Fruit fly (Drosophila melanogaster) S2 (cell line): ENCODE results near the gene Rac1.

ENCODE experiments used
- CG8478 ChIP-seq: fragments of >200 bp; optimal IDR thresholded peaks from 2 replicates; lab custom pipeline; 2018
- CTCF ChIP-seq, 2 experiments: fragments of >200 bp; optimal IDR thresholded peaks; 2 replicates each; lab custom pipeline; 2018

The Rac1 gene

DNA sequence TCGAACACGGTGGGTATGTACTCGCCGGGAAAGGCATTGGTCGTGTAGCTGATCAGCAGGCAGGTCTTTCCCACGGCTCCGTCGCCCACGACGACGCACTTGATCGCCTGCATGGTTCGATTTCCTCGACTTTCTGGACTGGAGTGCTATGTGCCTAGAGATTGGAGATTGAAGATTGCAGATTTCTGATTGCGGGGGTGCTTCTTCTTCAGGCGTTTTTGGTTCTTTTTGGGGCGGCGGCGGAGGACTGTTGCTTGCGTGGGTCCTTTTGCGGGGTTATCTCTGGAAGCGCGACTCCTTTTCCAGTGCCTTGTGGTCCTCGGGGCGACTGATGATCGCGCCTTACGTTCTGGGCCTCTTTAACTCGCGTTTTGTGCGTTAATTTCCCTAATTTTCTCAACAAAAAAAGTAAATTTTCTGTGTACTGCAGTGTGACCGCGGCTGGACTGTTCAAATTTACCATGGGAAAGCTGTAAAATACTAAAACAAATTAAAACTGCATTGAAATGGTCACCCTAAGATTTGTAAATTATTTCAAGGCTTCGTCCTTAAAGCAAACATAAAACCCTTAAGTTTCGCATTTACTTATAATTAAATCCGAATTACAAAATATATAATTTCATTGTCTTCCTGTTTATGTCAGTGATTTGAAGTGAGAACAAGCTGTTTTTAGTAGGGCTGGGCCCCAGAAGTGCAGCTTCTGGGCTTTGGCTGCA, at the start of gene Rac1, which contains the start of gene Acat2:
Gene Rac1 (minus strand): TSS at position 450 of the 716 bp plus-strand sequence.
Gene Acat2 (plus strand): TSS at position 711 of the 716 bp plus-strand sequence.
- TF ChIP-seq CG8478 (lab: Kevin White, UChicago), result no peak
- no peak for TF ChIP-seq CTCF (optimal IDR thresholded peaks at IDR 0.05; lab: Kevin White, UChicago)

DNA sequence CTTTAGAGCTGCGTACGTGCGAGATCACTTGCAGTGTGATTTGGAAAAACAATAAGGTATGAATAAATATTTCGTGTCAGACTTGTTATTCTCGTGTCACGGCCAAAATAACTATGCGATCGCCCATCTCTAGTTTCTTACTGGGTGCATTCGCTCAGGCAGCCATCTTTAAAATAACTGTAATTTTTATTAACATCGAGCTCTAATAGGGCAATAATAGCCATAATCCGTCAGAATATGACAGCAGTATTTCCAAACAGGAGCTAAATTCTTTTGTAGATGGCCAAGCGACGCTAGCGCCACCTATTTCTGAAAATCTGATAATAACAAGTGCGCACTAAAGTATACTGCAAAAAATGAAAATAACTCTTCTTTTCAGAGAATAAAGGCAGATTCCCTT, 49.6 kb upstream of the Rac1 start:
- TF ChIP-seq CTCF (optimal IDR thresholded peaks at IDR 0.05; lab: Kevin White, UChicago) (peak; percentile 90 to 93), CG8478 (lab: Kevin White, UChicago) (no peak)

DNA sequence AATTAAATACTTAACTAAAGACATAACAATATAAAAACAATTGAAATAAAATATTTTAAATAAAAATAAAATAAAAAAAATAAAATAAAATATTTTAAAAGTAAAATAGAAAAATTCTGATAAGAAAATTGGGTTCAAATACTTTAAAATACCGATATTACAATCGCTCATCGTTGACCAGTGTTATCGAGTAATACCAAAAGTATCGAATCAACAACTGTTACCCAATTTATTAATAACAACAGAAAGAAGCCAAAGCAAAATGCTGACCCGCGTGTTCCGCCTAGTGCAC, 48.4 kb upstream of the Rac1 start, which contains the start of gene CG9166:
Gene CG9166 (plus strand): TSS at position 193 of the 292 bp plus-strand sequence.
- TF ChIP-seq CTCF (optimal IDR thresholded peaks at IDR 0.05; lab: Kevin White, UChicago) (no peak), CG8478 (lab: Kevin White, UChicago) (no peak)

DNA sequence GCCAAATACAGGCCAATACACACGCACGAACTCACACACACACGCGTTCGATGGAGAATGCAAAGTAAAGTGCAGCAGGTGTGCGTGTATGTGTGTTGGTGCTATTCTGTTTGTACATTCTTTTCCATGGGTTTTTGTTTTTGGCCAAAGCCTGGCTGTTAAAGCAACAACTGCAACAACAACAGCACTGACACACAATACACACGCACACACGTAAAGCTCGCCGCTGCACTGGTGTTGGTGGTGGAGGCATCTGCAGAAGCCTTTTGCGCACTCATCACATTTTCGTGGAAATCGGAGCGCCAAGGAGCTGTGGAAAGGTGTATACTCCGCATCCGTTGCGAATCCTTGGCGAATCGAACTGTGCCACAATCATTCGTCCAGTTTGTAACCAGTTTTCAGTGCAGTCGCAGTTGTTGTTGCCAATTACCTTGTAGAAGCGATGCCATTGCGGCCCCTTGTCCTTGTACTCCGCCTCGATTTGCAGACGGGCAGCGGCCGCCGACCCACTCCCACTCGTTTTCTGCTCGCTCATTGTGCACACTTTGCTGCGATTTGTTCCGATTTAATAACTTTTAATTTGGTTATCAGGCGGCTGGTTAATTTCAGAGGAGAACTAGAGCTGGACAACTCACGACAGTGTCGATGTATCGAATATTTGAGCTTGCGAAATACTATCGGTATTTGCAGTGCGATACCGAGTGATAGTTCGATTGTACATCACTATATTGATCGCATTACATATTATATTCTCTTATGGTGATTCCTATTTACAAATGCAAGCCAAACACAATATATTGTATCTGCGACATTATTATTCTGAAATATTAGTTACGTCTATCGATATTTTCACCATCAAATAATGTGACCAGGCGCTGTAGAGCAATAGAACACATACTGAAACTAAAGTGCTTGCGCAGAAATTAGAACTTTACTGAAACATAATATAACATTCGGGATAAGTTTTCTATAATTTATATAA, 47.8 kb upstream of the Rac1 start:
- peak in 1 of 2 experiments; percentile 18 for TF ChIP-seq CTCF (optimal IDR thresholded peaks at IDR 0.05; lab: Kevin White, UChicago)
- no peak for TF ChIP-seq CG8478 (lab: Kevin White, UChicago)

DNA sequence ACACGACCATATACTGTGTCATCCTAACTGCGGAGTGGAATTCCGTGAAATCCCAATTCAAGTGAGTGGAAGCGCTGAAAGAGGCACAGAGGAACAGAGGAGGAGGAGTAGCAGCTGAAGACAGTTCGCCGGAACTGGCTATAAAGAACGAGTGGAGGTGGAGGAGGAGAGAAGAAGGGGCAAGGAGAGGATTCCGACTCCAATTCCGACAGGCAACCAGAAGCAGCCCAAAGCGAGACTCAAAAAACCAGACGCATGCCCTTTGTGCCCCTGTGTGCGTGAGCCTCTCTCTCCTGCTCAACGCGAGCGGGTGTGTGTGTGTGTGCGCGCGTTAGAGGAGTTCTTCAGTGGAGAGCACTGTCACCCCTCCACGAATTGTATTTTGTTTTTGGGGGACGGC, 46.9 kb upstream of the Rac1 start:
- no peak for TF ChIP-seq CG8478 (lab: Kevin White, UChicago)

DNA sequence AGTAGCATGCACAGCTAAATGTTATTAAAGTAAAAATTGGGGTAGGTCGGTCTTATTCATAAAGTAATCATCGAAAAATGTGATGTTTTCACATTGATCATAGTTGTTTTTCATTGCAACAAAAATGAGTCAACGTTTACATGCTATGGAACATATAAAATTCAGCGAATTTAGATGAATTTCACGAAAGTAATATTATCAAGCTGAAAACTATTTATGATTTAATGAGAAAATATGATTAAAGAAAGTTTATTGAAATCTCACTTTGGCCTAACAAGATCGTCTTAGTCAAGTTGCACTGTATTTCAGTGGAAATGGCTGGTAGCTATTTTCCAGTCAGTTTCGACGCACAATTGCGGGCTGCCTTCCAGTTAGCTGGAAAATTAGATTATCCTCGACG, 46.5 kb upstream of the Rac1 start:
- no peak for TF ChIP-seq CTCF (optimal IDR thresholded peaks at IDR 0.05; lab: Kevin White, UChicago)
- TF ChIP-seq CG8478 (lab: Kevin White, UChicago), result no peak

DNA sequence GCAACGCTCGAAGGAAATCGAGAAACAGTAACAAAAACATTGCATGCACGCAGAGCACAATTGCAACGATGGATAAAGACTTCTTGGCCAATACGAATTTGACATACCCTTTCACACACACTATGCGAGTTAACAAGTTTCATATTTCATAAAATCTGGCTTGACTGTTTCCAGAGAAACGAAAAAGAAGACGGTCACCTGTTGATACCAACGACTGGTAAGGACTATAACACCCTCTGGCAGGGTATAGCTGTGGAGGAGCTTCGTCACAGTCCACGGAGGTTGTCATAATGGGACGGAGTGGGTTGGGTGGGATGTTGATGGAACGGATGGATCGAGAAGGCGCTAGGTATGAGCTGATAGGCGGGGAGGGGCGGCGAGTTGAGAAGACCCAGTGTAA, 45.8 kb upstream of the Rac1 start:
- TF ChIP-seq CG8478 (lab: Kevin White, UChicago), result no peak
- TF ChIP-seq CTCF (optimal IDR thresholded peaks at IDR 0.05; lab: Kevin White, UChicago), result no peak

DNA sequence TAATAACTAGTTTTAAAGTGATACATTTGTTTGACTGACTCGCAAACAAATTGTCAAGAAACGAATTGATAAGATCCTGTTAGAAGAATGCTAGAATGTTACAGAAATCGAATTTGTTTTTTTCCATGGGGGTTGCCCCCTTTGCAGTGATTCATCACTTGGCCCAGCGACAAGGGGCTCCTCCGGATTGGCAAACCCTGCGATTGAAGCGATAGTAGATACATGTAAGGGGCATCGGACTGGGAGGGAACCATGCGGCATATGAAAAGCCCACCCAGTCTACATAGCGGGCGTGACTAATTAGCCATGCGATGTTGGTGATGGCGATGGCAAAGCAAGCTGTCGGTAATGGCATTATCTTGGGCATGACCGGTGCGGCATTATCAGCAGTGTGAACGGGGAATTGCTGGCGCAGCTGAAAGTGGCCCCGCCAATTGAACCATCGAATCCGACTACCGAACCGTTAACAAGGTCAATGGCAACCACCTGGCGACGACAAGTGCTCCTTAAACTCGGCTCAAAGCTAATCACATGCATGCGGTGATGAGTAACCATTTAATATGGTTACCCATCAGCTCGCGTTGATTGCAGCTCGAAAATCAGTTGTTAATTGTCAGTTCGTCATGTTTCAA, 44.6 kb upstream of the Rac1 start:
- TF ChIP-seq CG8478 (lab: Kevin White, UChicago), result no peak
- no peak for TF ChIP-seq CTCF (optimal IDR thresholded peaks at IDR 0.05; lab: Kevin White, UChicago)

DNA sequence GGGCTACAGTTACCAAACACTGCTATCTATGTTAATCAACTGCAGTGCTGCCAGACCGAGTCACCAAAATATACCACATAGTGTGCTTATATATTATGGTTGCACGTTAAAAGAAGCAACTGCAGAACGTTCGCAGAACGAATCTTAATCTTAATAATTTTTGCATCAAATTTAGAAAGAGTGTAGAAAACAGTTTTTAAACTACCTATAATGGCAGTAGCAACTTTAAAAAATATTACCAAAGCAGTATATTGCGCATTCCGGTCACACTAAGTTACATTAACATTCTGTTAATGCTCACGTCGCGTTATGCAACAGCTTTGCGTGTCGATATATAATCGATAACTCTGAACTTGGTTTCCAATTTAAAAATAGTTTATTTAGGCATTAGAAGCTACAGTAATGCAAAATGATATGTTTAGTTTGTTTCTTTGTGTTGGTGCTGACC, 39.7 kb upstream of the Rac1 start, which contains the start of gene indra:
Gene indra (minus strand): TSS at position 271 of the 448 bp plus-strand sequence.
- TF ChIP-seq CG8478 (lab: Kevin White, UChicago) (no peak), CTCF (optimal IDR thresholded peaks at IDR 0.05; lab: Kevin White, UChicago) (no peak)

DNA sequence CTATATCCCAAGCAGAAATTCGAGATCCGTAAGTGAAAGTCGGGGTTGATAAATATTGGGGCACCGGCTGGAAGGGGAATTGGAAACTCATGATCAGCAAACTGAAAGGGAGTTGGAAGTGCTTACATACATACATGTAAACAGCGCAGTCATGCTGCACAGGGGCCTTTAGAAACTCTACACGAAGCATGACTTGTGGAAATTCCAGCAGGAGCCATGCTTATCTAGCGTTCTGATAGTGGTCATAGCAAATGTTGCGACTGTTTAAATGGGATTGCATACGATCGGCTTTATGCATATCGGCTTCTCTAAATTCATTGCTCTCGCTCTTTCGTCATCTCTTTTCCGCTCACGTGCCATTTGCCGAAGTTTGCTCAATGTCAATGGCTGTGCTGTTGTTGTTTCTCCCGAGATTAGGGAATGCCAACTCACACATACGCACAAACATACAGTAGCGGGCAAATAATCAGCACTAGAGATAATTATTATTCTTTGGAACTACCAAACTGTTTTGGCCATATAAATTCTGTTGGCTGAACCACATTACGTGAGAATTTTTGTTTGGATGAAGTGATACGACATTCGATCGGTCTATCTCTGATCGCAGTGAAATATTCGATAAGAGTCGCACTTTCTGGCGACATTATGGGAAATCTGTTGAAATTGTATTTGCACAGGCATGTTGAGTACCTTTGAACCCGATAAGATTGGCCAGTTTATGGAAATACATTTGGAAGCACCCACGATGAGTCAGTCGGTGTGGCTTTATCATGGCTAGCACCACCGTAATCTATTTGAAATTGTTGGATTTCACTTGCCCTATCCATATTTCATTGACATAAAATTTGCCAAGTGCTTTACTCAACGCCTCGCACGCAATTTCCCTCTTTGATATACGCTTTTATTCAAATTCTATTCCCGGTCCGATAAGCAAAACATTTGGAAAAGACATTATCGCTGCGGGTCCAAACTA, 33.8 kb upstream of the Rac1 start:
- TF ChIP-seq CTCF (optimal IDR thresholded peaks at IDR 0.05; lab: Kevin White, UChicago), result no peak
- TF ChIP-seq CG8478 (lab: Kevin White, UChicago), result no peak

DNA sequence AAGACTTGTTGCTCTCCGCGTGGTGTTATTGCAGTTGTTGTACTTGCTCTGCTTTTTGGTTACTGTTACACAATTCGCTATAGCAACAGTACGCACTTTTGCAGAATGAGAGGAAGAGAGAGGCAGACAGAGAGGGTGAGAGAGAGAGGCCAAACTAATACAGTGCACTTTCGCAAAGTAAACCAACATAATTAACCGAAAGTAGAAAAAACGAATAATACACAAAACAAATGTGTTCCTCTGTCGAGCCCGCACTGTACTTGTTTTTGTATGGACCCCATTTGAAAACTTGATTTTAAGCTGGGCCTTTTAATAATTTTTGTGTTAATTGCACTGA, 32.9 kb upstream of the Rac1 start:
- TF ChIP-seq CG8478 (lab: Kevin White, UChicago) (no peak), CTCF (optimal IDR thresholded peaks at IDR 0.05; lab: Kevin White, UChicago) (no peak)

DNA sequence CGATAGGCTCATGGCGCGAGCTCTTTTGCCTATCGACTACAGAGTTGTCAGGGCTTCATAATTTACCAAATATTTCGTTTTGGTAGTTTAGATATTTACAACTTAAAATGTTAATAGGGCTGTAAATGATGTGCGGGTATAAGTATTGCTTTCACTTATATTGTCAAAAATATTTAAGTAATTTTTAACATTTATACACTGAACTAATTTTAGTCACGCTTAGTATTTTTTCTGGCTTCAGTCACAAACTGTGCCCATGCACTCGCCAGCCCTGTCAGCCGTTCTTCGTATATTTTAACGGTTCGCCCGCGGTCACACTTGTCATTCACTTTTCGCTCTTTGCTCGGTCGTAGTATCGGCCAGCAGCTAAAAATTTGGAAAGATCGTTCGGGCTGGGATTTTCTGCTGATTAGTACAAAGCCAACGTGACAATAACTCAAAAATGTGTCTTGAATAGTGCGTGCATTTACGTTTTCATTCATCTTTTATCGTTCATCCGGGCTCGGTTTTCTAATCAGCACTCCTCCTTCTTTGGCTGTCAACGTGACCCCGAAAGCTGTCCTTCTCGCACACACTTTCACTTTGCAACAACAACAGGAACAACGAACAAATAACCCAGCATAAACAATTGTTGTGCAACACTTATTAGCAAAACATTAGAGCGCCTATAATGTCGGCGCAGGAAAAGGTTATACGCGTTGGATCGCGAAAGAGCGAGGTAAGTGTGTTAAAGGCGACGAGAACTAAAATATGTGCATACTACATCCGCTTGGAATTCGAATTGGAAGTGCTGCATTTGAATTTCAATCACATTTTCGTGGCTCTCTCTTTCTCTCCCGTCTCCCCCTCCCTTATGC, 32.3 kb upstream of the Rac1 start, which contains the start of the genes Hmbs and CG2211:
Gene Hmbs (plus strand): TSS at position 319 of the 857 bp plus-strand sequence.
Gene CG2211 (minus strand): TSS at position 789 of the 857 bp plus-strand sequence.
- TF ChIP-seq CTCF (optimal IDR thresholded peaks at IDR 0.05; lab: Kevin White, UChicago) (peak in 1 of 2 experiments; percentile 10), CG8478 (lab: Kevin White, UChicago) (no peak)
